Fruit fly (Drosophila melanogaster): ENCODE data around the gene CG43736.
A peak's percentile ranks its signal among the peaks of the same experiment; 100 is the strongest.

The CG43736 gene

DNA sequence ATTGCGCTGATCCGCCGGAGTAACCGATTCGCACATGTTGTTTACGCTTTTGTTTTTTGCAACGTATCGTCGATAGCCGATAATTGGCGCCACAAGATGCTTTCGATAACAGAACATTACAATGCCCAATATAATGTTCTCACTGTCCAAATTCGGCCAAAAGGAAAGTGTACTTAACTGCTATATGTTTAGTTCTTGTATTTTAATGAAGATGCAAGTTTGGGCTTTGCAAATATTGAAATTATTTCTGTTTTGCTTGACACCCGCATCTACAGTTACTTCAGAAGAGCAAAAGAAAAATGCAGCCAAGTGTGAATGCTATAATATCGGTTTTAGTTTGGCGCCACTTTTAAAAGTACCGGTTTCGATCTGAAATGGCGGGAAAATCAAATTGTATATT, 11.1 kb upstream of the CG43736 start (continued):
- TF ChIP-seq CG9876 (GFP tag; optimal IDR thresholded peaks at IDR 0.05), result peak; percentile 83
- TF ChIP-seq CG10209 (GFP tag; optimal IDR thresholded peaks at IDR 0.05), result peak; percentile 92
- TF ChIP-seq CG14860 (GFP tag; IDR thresholded peaks at IDR 0.05; ENCODE audit: partially characterized antibody), result no peak
- TF ChIP-seq croc (GFP tag; conservative IDR thresholded peaks at IDR 0.05), result peak; percentile 82
- TF ChIP-seq CG10979 (tag; optimal IDR thresholded peaks at IDR 0.05), result peak; percentile 86
- TF ChIP-seq Meics (GFP tag; optimal IDR thresholded peaks at IDR 0.05), result peak; percentile 93
- TF ChIP-seq CG12104 (GFP tag; optimal IDR thresholded peaks at IDR 0.05), result peak; percentile 90
- TF ChIP-seq danr (GFP tag; IDR thresholded peaks at IDR 0.05), result peak; percentile 75; the same call in 1 of the 2 replicates
- TF ChIP-seq CG14050 (GFP tag; IDR thresholded peaks at IDR 0.05), result peak; percentile 84
- peak; percentile 94 for TF ChIP-seq lab (GFP tag; optimal IDR thresholded peaks at IDR 0.05)
- peak; percentile 86 for TF ChIP-seq emc (GFP tag; optimal IDR thresholded peaks at IDR 0.05)
- peak; percentile 71 for TF ChIP-seq CG6654 (GFP tag; optimal IDR thresholded peaks at IDR 0.05)
- peak; percentile 85 for TF ChIP-seq CG30431 (GFP tag; optimal IDR thresholded peaks at IDR 0.05)
- peak; percentile 71 for TF ChIP-seq CG8290 (GFP tag; optimal IDR thresholded peaks at IDR 0.05)
- peak; percentile 37 to 96 for TF ChIP-seq CG8290 (tag; optimal IDR thresholded peaks at IDR 0.05)
- TF ChIP-seq CG15479 (GFP tag; optimal IDR thresholded peaks at IDR 0.05), result no peak
- no peak for TF ChIP-seq fd102C (GFP tag; optimal IDR thresholded peaks at IDR 0.05)
- peak; percentile 95 for TF ChIP-seq nmo (GFP tag; optimal IDR thresholded peaks at IDR 0.05)
- peak; percentile 76 for TF ChIP-seq CG4617 (GFP tag; optimal IDR thresholded peaks at IDR 0.05; ENCODE audit: borderline replicate concordance)
- peak; percentile 94 for TF ChIP-seq CG2120 (GFP tag; optimal IDR thresholded peaks at IDR 0.05)
- TF ChIP-seq inv (GFP tag; IDR thresholded peaks at IDR 0.05; ENCODE audit: partially characterized antibody), result no peak
- TF ChIP-seq B-H2 (GFP tag; optimal IDR thresholded peaks at IDR 0.05), result peak; percentile 94
- peak; percentile 61 for TF ChIP-seq psq (GFP tag; optimal IDR thresholded peaks at IDR 0.05)
- peak; percentile 92 for TF ChIP-seq CG1647 (GFP tag; optimal IDR thresholded peaks at IDR 0.05)
- TF ChIP-seq CG1832 (GFP tag; optimal IDR thresholded peaks at IDR 0.05), result no peak
- TF ChIP-seq CG2678 (tag; optimal IDR thresholded peaks at IDR 0.05), result peak; percentile 95
- peak; percentile 87 for TF ChIP-seq Drgx (GFP tag; IDR thresholded peaks at IDR 0.05)
- peak; percentile 85 for TF ChIP-seq p53 (GFP tag; optimal IDR thresholded peaks at IDR 0.05)
- peak; percentile 54 for TF ChIP-seq Adf1 (GFP tag; IDR thresholded peaks at IDR 0.05)
- no peak for TF ChIP-seq HLHmδ (GFP tag; optimal IDR thresholded peaks at IDR 0.05)
- peak; percentile 80 for TF ChIP-seq ttk (GFP tag; IDR thresholded peaks at IDR 0.05)
- peak; percentile 60 for TF ChIP-seq Hey (tag; optimal IDR thresholded peaks at IDR 0.05)
- no peak for TF ChIP-seq chinmo (GFP tag; IDR thresholded peaks at IDR 0.05; ENCODE audit: partially characterized antibody)
- no peak for TF ChIP-seq z (GFP tag; IDR thresholded peaks at IDR 0.05)
- peak; percentile 86 for TF ChIP-seq CG13775 (GFP tag; optimal IDR thresholded peaks at IDR 0.05)
- TF ChIP-seq Doc3 (GFP tag; IDR thresholded peaks at IDR 0.05; ENCODE audit: partially characterized antibody), result no peak
- TF ChIP-seq CG12659 (GFP tag; optimal IDR thresholded peaks at IDR 0.05), result peak; percentile 93
- peak; percentile 79 for TF ChIP-seq lbe (GFP tag; optimal IDR thresholded peaks at IDR 0.05)
- peak; percentile 89 for TF ChIP-seq CG32532 (GFP tag; IDR thresholded peaks at IDR 0.05)
- peak; percentile 59 for TF ChIP-seq CG6254 (GFP tag; optimal IDR thresholded peaks at IDR 0.05)
- peak; percentile 91 for TF ChIP-seq Hmr (GFP tag; optimal IDR thresholded peaks at IDR 0.05)
- peak; percentile 87 for TF ChIP-seq Aef1 (GFP tag; IDR thresholded peaks at IDR 0.05)
- TF ChIP-seq Rx (GFP tag; IDR thresholded peaks at IDR 0.05), result peak; percentile 83
- peak; percentile 71 for TF ChIP-seq CG2202 (tag; optimal IDR thresholded peaks at IDR 0.05)
- no peak for TF ChIP-seq CG2129 (GFP tag; IDR thresholded peaks at IDR 0.05; ENCODE audit: partially characterized antibody)
- TF ChIP-seq CG32767 (GFP tag; IDR thresholded peaks at IDR 0.05), result peak; percentile 86
- peak; percentile 79 for TF ChIP-seq CG31224 (GFP tag; IDR thresholded peaks at IDR 0.05)
- TF ChIP-seq CG7987 (GFP tag; optimal IDR thresholded peaks at IDR 0.05), result peak; percentile 84
- TF ChIP-seq nom (GFP tag; optimal IDR thresholded peaks at IDR 0.05), result peak; percentile 79
- peak; percentile 96 for TF ChIP-seq gro (GFP tag; optimal IDR thresholded peaks at IDR 0.05)

Measured in whole organism, embryonic.